Worm (Caenorhabditis elegans): Measurements from ENCODE around the gene F23D12.3.

The F23D12.3 gene

ce11 chrX:14442321-14442720 is at the start of gene F23D12.3:
F23D12.3 (plus strand) TSS chrX:14442621.
- TF ChIP-seq lim-7 (GFP tag; IDR thresholded peaks at IDR 0.05) (no peak), zag-1 (tag; optimal IDR thresholded peaks at IDR 0.05) (no peak), dmd-9 (GFP tag; IDR thresholded peaks at IDR 0.05) (no peak), nhr-42 (GFP tag; IDR thresholded peaks at IDR 0.05) (no peak), daf-19 (GFP tag; conservative IDR thresholded peaks at IDR 0.05) (no peak), fos-1 (tag; optimal IDR thresholded peaks at IDR 0.05) (no peak), madf-5 (GFP tag; IDR thresholded peaks at IDR 0.05) (no peak), rbr-2 (tag; optimal IDR thresholded peaks at IDR 0.05) (no peak), arid-1 (GFP tag; conservative IDR thresholded peaks at IDR 0.05) (no peak), mep-1 (tag; optimal IDR thresholded peaks at IDR 0.05) (no peak), dpl-1 (GFP tag; optimal IDR thresholded peaks at IDR 0.05) (no peak), nhr-10 (tag; optimal IDR thresholded peaks at IDR 0.05) (no peak), snpc-4 (tag; optimal IDR thresholded peaks at IDR 0.05) (no peak), lin-1 (GFP tag; IDR thresholded peaks at IDR 0.05) (no peak)

- TF ChIP-seq snpc-1.2 (GFP tag; IDR thresholded peaks at IDR 0.05) (no peak), F10B5.3 (tag; optimal IDR thresholded peaks at IDR 0.05) (no peak), F49E8.2 (tag; optimal IDR thresholded peaks at IDR 0.05; ENCODE audit: borderline replicate concordance) (no peak), arid-1 (GFP tag; conservative IDR thresholded peaks at IDR 0.05) (no peak), set-16 (GFP tag; IDR thresholded peaks at IDR 0.05) (no peak), dve-1 (tag; optimal IDR thresholded peaks at IDR 0.05; ENCODE audit: insufficient read depth) (no peak), lsy-2 (tag; optimal IDR thresholded peaks at IDR 0.05) (no peak), daf-16 (GFP tag; optimal IDR thresholded peaks at IDR 0.05) (no peak), daf-16 (tag; optimal IDR thresholded peaks at IDR 0.05) (no peak), nhr-77 (tag; optimal IDR thresholded peaks at IDR 0.05) (no peak), daf-8 (GFP tag; IDR thresholded peaks at IDR 0.05) (no peak), pqm-1 (tag; optimal IDR thresholded peaks at IDR 0.05) (no peak), mdt-29 (GFP tag; IDR thresholded peaks at IDR 0.05) (no peak), nhr-111 (GFP tag; optimal IDR thresholded peaks at IDR 0.05) (no peak), nhr-28 (tag; optimal IDR thresholded peaks at IDR 0.05) (no peak), nhr-11 (tag; optimal IDR thresholded peaks at IDR 0.05) (no peak), php-3 (GFP tag; IDR thresholded peaks at IDR 0.05) (no peak), daf-12 (tag; optimal IDR thresholded peaks at IDR 0.05) (no peak)
These were observed 47.2 kb upstream of the F23D12.3 start, which contains the start of gene Y60A9.1 for ce11 chrX:14395267-14395666. Y60A9.1 (minus strand) TSS chrX:14395367.

- TF ChIP-seq unc-62 (GFP tag; optimal IDR thresholded peaks at IDR 0.05 in 1 of 2) (peak in 1 of 2 experiments; percentile 84), unc-62 (tag; optimal IDR thresholded peaks at IDR 0.05) (no peak), ama-1 (optimal IDR thresholded peaks at IDR 0.05) (no peak)
These were observed 43.4 kb upstream of the F23D12.3 start for ce11 chrX:14399035-14399434.

- TF ChIP-seq lin-15B (tag; optimal IDR thresholded peaks at IDR 0.05) = no peak
- peak; percentile 95 for TF ChIP-seq aha-1 (tag)
These were observed 41.2 kb upstream of the F23D12.3 start for ce11 chrX:14401230-14401629.

ce11 chrX:14405817-14406216 is 36.6 kb upstream of the F23D12.3 start, which contains the start of gene frpr-17:
frpr-17 (plus strand) TSS chrX:14406117.
- TF ChIP-seq mdt-29 (GFP tag; IDR thresholded peaks at IDR 0.05) (no peak), lin-13 (GFP tag; optimal IDR thresholded peaks at IDR 0.05) (no peak), T26A8.4 (GFP tag; IDR thresholded peaks at IDR 0.05) (no peak), lin-39 (tag; optimal IDR thresholded peaks at IDR 0.05) (no peak), mes-2 (tag; optimal IDR thresholded peaks at IDR 0.05; ENCODE audit: poor library complexity, severe bottlenecking) (no peak), hlh-11 (tag; optimal IDR thresholded peaks at IDR 0.05) (no peak), skn-1 (tag; optimal IDR thresholded peaks at IDR 0.05) (no peak), madf-5 (GFP tag; IDR thresholded peaks at IDR 0.05) (no peak), aly-2 (tag; optimal IDR thresholded peaks at IDR 0.05) (no peak), dpl-1 (GFP tag; optimal IDR thresholded peaks at IDR 0.05) (no peak), nhr-237 (tag; optimal IDR thresholded peaks at IDR 0.05) (no peak), lsy-2 (tag; optimal IDR thresholded peaks at IDR 0.05) (no peak), ceh-20 (GFP tag; IDR thresholded peaks at IDR 0.05) (no peak), dve-1 (tag; optimal IDR thresholded peaks at IDR 0.05; ENCODE audit: insufficient read depth) (no peak), zip-11 (GFP tag; IDR thresholded peaks at IDR 0.05) (no peak), nhr-42 (GFP tag; IDR thresholded peaks at IDR 0.05) (no peak), jun-1 (tag; optimal IDR thresholded peaks at IDR 0.05) (no peak), ctbp-1 (GFP tag; IDR thresholded peaks at IDR 0.05) (no peak), ceh-62 (tag; optimal IDR thresholded peaks at IDR 0.05) (no peak)
